Worm (Caenorhabditis elegans) whole organism, mixed stage, embryonic: ENCODE measurements around the gene fbxb-115.
A peak's percentile ranks its signal among the peaks of the same experiment; 100 is the strongest.

Source experiments
- M03D4.4 ChIP-seq: sonication (generic microtip); optimal IDR thresholded peaks from 2 replicates; lab custom pipeline; 2017; ENCODE audit warnings: mild to moderate bottlenecking, missing genetic modification characterization, missing compliant biosample characterization
- ceh-83 ChIP-seq: fragments of 200-800 bp; sonication (Bioruptor generic); optimal IDR thresholded peaks from 2 replicates; lab custom pipeline; 2018; ENCODE audit warnings: mild to moderate bottlenecking, missing genetic modification characterization, missing compliant biosample characterization
- ces-1 ChIP-seq: fragments of 150-350 bp; optimal IDR thresholded peaks from 2 replicates; lab custom pipeline; 2014; ENCODE audit warnings: missing biosample characterization, missing genetic modification reagents, missing genetic modification characterization
- flh-1 ChIP-seq: fragments of 200-800 bp; sonication (Bioruptor generic); optimal IDR thresholded peaks from 2 replicates; lab custom pipeline; 2018; ENCODE audit warnings: mild to moderate bottlenecking, missing genetic modification characterization, moderate library complexity, missing compliant biosample characterization
- lin-13 ChIP-seq: fragments of 150-350 bp; optimal IDR thresholded peaks from 2 replicates; lab custom pipeline; 2014; ENCODE audit warnings: missing biosample characterization, missing genetic modification characterization
- lin-32 ChIP-seq: fragments of 200-800 bp; sonication (Bioruptor generic); optimal IDR thresholded peaks from 2 replicates; lab custom pipeline; 2018; ENCODE audit warnings: mild to moderate bottlenecking, missing genetic modification characterization, missing compliant biosample characterization
- lsy-2 ChIP-seq: fragments of 150-350 bp; optimal IDR thresholded peaks from 2 replicates; lab custom pipeline; 2014; ENCODE audit warnings: missing biosample characterization, missing genetic modification characterization
- mep-1 ChIP-seq: fragments of 150-350 bp; optimal IDR thresholded peaks from 2 replicates; lab custom pipeline; 2017; ENCODE audit warnings: missing biosample characterization, missing genetic modification reagents, missing genetic modification characterization, inconsistent platforms
- mls-2 ChIP-seq: sonication (generic microtip); optimal IDR thresholded peaks from 2 replicates; lab custom pipeline; 2016; ENCODE audit warnings: mild to moderate bottlenecking, missing genetic modification characterization, moderate library complexity, missing compliant biosample characterization
- nhr-12 ChIP-seq: fragments of 150-350 bp; optimal IDR thresholded peaks from 2 replicates; lab custom pipeline; 2014; ENCODE audit warnings: missing biosample characterization, missing genetic modification characterization
- nhr-237 ChIP-seq: fragments of 150-350 bp; optimal IDR thresholded peaks from 2 replicates; lab custom pipeline; 2014; ENCODE audit warnings: missing biosample characterization, missing genetic modification characterization
- sptf-1 ChIP-seq: sonication (generic microtip); optimal IDR thresholded peaks from 2 replicates; lab custom pipeline; 2017; ENCODE audit warnings: mild to moderate bottlenecking, missing genetic modification characterization, moderate library complexity, missing compliant biosample characterization
- tbx-8 ChIP-seq: fragments of 200-800 bp; sonication (Bioruptor generic); optimal IDR thresholded peaks from 2 replicates; lab custom pipeline; 2018; ENCODE audit warnings: mild to moderate bottlenecking, missing genetic modification characterization, moderate library complexity, missing compliant biosample characterization
- unc-62 ChIP-seq: fragments of 150-350 bp; optimal IDR thresholded peaks from 2 replicates; lab custom pipeline; 2014; ENCODE audit warnings: missing biosample characterization, missing genetic modification reagents, missing genetic modification characterization
- zip-8 ChIP-seq: fragments of 150-350 bp; optimal IDR thresholded peaks from 2 replicates; lab custom pipeline; 2014; ENCODE audit warnings: missing biosample characterization, missing genetic modification characterization
- ztf-11 ChIP-seq: fragments of 150-350 bp; optimal IDR thresholded peaks from 2 replicates; lab custom pipeline; 2014; ENCODE audit warnings: missing biosample characterization, missing genetic modification characterization

The fbxb-115 gene

DNA sequence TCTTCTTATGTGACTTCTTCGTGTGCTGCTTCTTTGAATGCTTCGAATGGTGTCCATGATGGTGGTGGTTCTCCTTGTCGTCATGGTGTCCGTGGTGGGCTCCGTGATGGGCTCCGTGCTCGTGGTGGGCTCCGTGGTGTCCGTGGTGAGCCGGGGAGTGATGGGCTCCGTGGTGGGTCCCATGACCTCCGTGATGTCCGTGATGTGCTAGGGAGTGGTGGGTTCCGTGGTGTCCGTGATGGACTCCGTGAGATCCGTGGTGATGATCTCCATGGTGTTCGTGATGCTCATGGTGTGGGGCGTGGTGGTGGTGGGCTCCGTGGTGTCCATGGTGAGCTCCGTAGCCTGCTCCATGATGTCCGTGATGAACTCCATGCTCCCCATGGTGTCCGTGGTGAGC lies 38.8 kb downstream of the fbxb-115 start:
- TF ChIP-seq ces-1 (GFP tag; lab: Kevin White, UChicago), result no peak
- TF ChIP-seq ztf-11, result no peak
- no peak for TF ChIP-seq unc-62 (GFP tag; lab: Kevin White, UChicago)
- no peak for TF ChIP-seq tbx-8 (GFP tag; lab: Kevin White, UChicago)
- no peak for TF ChIP-seq ceh-83
- no peak for TF ChIP-seq zip-8 (tag; lab: Kevin White, UChicago)
- TF ChIP-seq M03D4.4 (tag; lab: Kevin White, UChicago), result no peak
- no peak for TF ChIP-seq lin-32 (GFP tag; lab: Kevin White, UChicago)
- no peak for TF ChIP-seq flh-1
- no peak for TF ChIP-seq mls-2
- TF ChIP-seq lin-13 (tag; lab: Kevin White, UChicago), result no peak

DNA sequence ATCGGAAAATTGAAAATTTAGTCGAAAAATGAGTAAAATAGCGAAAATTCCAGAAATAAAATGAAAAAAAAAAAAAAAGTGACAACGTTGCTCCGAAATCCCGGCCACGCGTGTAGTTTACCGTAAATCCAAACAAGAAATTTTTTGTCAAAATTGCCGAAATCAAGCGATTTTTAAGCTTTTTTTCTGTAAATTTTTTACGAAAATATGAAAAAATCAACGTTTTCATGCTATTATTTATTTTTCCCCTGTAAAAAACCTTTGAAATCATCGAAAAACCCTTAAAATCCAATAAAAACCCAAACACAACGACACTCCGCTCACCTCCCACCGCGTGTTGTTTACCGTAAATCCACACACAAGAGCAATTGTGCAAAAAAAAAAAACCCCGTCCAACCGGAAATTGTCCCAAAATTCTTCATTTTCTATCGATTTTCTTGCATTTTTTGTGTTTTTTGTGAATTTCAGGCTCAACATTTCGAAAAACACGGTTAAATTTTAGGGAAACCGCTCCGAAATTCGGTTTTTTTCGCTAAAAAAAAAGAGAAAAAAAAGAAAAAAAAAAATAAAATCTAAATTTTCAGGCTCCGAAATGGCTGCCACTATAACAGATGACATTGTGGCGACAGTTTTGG lies 49.9 kb downstream of the fbxb-115 start, which contains the start of the genes Y39B6A.3 and pph-5:
TSS of gene Y39B6A.3 (minus strand) at position 51 of the 635 bp plus-strand sequence.
TSS of gene pph-5 (plus strand) at position 585 of the 635 bp plus-strand sequence.
- TF ChIP-seq mep-1 (tag; lab: Kevin White, UChicago) (peak; percentile 20), ztf-11 (no peak), nhr-237 (peak; percentile 57), sptf-1 (tag; lab: Kevin White, UChicago) (peak; percentile 13), ces-1 (GFP tag; lab: Kevin White, UChicago) (peak; percentile 20), nhr-12 (tag; lab: Kevin White, UChicago) (no peak), lsy-2 (tag; lab: Kevin White, UChicago) (peak; percentile 13)
- TF ChIP-seq, all 35 proteins: peak for 5
